Worm (Caenorhabditis elegans) whole organism, L3 larva: ENCODE data around the gene ZK686.3.

ENCODE experiments used
- ceh-16 ChIP-seq: sonication (generic microtip); optimal IDR thresholded peaks from 2 replicates; lab custom pipeline; 2017; ENCODE audit warnings: missing biosample characterization, missing genetic modification characterization
- fos-1 ChIP-seq: fragments of 150-350 bp; optimal IDR thresholded peaks from 2 replicates; lab custom pipeline; 2014; ENCODE audit warnings: missing biosample characterization, missing genetic modification characterization
- nhr-12 ChIP-seq: fragments of 150-350 bp; optimal IDR thresholded peaks from 2 replicates; lab custom pipeline; 2014; ENCODE audit warnings: missing biosample characterization, missing genetic modification characterization
- unc-39 ChIP-seq: sonication (generic microtip); optimal IDR thresholded peaks from 4 replicates; lab custom pipeline; 2017; ENCODE audit warnings: missing biosample characterization, missing genetic modification characterization
- zag-1 ChIP-seq: fragments of 150-350 bp; optimal IDR thresholded peaks from 2 replicates; lab custom pipeline; 2014; ENCODE audit warnings: missing biosample characterization, missing genetic modification characterization
- ztf-4 ChIP-seq: fragments of 150-350 bp; optimal IDR thresholded peaks from 2 replicates; lab custom pipeline; 2014; ENCODE audit warnings: missing biosample characterization, missing genetic modification characterization

DNA sequence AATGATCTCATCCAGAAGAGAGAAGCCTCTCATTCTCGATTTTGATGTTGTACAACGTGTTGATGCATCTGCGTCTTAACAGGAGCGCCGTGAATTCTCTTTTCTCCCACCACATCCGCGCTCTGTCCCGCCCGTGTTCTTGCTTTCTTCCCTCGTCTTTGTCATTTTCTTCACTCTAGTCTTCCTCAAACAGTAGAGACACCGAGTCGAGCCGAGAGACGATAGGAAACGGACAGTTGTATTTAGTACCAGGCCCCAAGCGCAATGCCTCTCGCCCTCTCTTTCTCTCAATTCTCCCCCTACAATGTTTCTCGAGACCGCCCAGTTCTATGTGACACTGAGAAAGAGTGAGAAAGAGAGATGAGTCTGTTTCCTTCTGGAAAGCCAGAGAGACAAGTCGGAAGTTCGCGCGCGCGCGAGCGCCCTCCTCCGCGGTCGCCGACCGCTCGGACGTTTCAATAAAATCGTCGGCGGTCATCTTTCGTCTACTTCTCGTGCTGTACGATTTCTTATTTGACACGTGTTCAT lies 39.3 kb downstream of the ZK686.3 start, which contains the start of gene ZK112.4:
- TF ChIP-seq unc-39: no peak
- no peak for TF ChIP-seq zag-1 (tag; lab: Kevin White, UChicago)
- no peak for TF ChIP-seq fos-1 (tag; lab: Kevin White, UChicago)
- TF ChIP-seq ceh-16 (tag; lab: Kevin White, UChicago): no peak
- no peak for TF ChIP-seq nhr-12 (tag; lab: Kevin White, UChicago)
- TF ChIP-seq ztf-4 (tag; lab: Kevin White, UChicago): no peak
